Worm (Caenorhabditis elegans) whole organism, L2 larva: Measurements from ENCODE around the gene btb-6.

Experiments
- blmp-1 ChIP-seq: sonication (generic microtip); optimal IDR thresholded peaks from 2 replicates; lab custom pipeline; 2017; ENCODE audit warnings: missing genetic modification characterization, mild to moderate bottlenecking, missing compliant biosample characterization, antibody characterized with exemption, moderate library complexity; ENCODE audit not compliant: insufficient read depth
- ceh-82 ChIP-seq: fragments of 150-350 bp; optimal IDR thresholded peaks from 2 replicates; lab custom pipeline; 2014; ENCODE audit warnings: missing biosample characterization, missing genetic modification characterization
- fos-1 ChIP-seq: fragments of 150-350 bp; optimal IDR thresholded peaks from 2 replicates; lab custom pipeline; 2014; ENCODE audit warnings: missing biosample characterization, missing genetic modification characterization
- lin-39 ChIP-seq: fragments of 150-350 bp; optimal IDR thresholded peaks from 2 replicates; lab custom pipeline; 2014; ENCODE audit warnings: missing biosample characterization, missing genetic modification reagents, missing genetic modification characterization
- lsy-2 ChIP-seq, 2 experiments: fragments of 150-350 bp in 1 of 2; sonication (generic microtip) in 1 of 2; optimal IDR thresholded peaks; 2 replicates each; lab custom pipeline; 2014 to 2017; ENCODE audit warnings: missing biosample characterization in 2 of 2, missing genetic modification characterization in 2 of 2
- nhr-10 ChIP-seq: sonication (generic microtip); optimal IDR thresholded peaks from 2 replicates; lab custom pipeline; 2017; ENCODE audit warnings: missing biosample characterization, missing genetic modification characterization
- nhr-11 ChIP-seq: fragments of 150-350 bp; optimal IDR thresholded peaks from 2 replicates; lab custom pipeline; 2014; ENCODE audit warnings: missing biosample characterization, missing genetic modification characterization
- nhr-12 ChIP-seq: fragments of 150-350 bp; optimal IDR thresholded peaks from 2 replicates; lab custom pipeline; 2014; ENCODE audit warnings: missing biosample characterization, missing genetic modification characterization
- nhr-23 ChIP-seq: fragments of 150-350 bp; optimal IDR thresholded peaks from 2 replicates; lab custom pipeline; 2014; ENCODE audit warnings: missing biosample characterization, missing genetic modification reagents, missing genetic modification characterization
- skn-1 ChIP-seq: sonication (generic microtip); optimal IDR thresholded peaks from 2 replicates; lab custom pipeline; 2017; ENCODE audit warnings: missing biosample characterization, missing genetic modification characterization
- snpc-4 ChIP-seq: fragments of 150-350 bp; optimal IDR thresholded peaks from 2 replicates; lab custom pipeline; 2014; ENCODE audit warnings: missing biosample characterization, missing genetic modification characterization
- unc-39 ChIP-seq: fragments of 150-350 bp; optimal IDR thresholded peaks from 2 replicates; lab custom pipeline; 2014; ENCODE audit warnings: missing biosample characterization, missing genetic modification characterization
- ztf-4 ChIP-seq: fragments of 150-350 bp; optimal IDR thresholded peaks from 2 replicates; lab custom pipeline; 2014; ENCODE audit warnings: missing biosample characterization, missing genetic modification characterization

- TF ChIP-seq nhr-23 (tag; lab: Kevin White, UChicago), result no peak
- no peak for TF ChIP-seq fos-1 (tag; lab: Kevin White, UChicago)
- no peak for TF ChIP-seq snpc-4 (tag; lab: Kevin White, UChicago)
- no peak for TF ChIP-seq nhr-12 (tag; lab: Kevin White, UChicago)
- TF ChIP-seq ztf-4, result no peak
- TF ChIP-seq lsy-2 (tag; optimal IDR thresholded peaks at IDR 0.05; lab: Kevin White, UChicago), result no peak
- no peak for TF ChIP-seq lin-39 (tag; lab: Kevin White, UChicago)
- no peak for TF ChIP-seq blmp-1 (tag; lab: Kevin White, UChicago)
- no peak for TF ChIP-seq ceh-82
- TF ChIP-seq unc-39 (tag; lab: Kevin White, UChicago), result no peak
- no peak for TF ChIP-seq skn-1
- no peak for TF ChIP-seq nhr-10 (tag; lab: Kevin White, UChicago)
- TF ChIP-seq nhr-11, result no peak
These were observed 20.6 kb upstream of the btb-6 start, which contains the start of gene fbxc-26 for ce11 chrII:1694530-1694929.
